Fruit fly (Drosophila melanogaster): ENCODE results near the gene Rph.

Gene Rph

DNA sequence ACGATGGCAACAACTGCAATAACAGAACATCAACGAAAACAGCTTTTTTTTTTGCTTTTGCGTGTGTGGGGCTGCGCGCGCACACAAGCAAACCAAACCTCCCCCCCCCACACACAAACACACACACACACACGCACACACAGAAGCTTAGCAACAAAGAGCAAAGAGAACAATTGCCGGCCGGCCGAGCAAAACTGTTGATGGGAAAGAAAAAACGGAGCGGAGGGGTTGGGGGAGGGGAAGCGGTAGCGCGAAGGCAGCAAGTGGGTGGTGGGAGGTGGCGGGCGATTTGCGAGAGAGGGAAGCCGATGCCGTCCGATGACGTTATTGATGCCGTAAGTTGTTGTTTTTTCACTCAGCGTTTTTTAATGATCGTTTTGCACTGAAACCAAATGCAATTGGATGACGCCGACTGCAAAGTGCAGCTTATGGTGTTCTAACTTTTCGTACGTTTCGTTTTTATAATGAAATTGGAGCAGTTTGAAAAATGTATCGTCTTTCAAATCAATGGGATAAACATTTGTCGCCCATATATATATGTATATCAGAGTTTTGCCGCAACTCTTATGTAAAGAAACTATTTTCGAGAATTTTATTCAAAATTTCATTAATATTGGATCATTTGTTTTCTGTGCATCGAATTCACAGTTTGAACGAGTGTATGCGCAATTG is 21.6 kb downstream of the Rph start (continued):
- TF ChIP-seq CG12071 (GFP tag; optimal IDR thresholded peaks at IDR 0.05) (no peak), fu2 (GFP tag; optimal IDR thresholded peaks at IDR 0.05) (no peak), Atf-2 (GFP tag; optimal IDR thresholded peaks at IDR 0.05) (no peak), CG12155 (GFP tag; optimal IDR thresholded peaks at IDR 0.05) (no peak), Sox102F (GFP tag; optimal IDR thresholded peaks at IDR 0.05) (no peak), gsb (GFP tag; IDR thresholded peaks at IDR 0.05) (no peak), Deaf1 (tag; optimal IDR thresholded peaks at IDR 0.05) (peak; percentile 49), org-1 (GFP tag; optimal IDR thresholded peaks at IDR 0.05) (peak; percentile 11), CG15479 (GFP tag; optimal IDR thresholded peaks at IDR 0.05) (no peak), eyg (GFP tag; optimal IDR thresholded peaks at IDR 0.05) (no peak), Usf (GFP tag; optimal IDR thresholded peaks at IDR 0.05) (no peak), CG6854 (GFP tag; optimal IDR thresholded peaks at IDR 0.05) (no peak), CG31224 (GFP tag; IDR thresholded peaks at IDR 0.05) (no peak), Oaz (GFP tag; IDR thresholded peaks at IDR 0.05) (no peak), CG1024 (GFP tag; IDR thresholded peaks at IDR 0.05) (no peak), B-H1 (GFP tag; IDR thresholded peaks at IDR 0.05) (no peak), repo (GFP tag; optimal IDR thresholded peaks at IDR 0.05) (no peak), Lim3 (GFP tag; IDR thresholded peaks at IDR 0.05) (no peak), gfzf (GFP tag; optimal IDR thresholded peaks at IDR 0.05) (no peak), bsh (GFP tag; optimal IDR thresholded peaks at IDR 0.05) (peak in 1 of 2 experiments; percentile 17), nom (GFP tag; optimal IDR thresholded peaks at IDR 0.05) (peak; percentile 47), sens-2 (GFP tag; IDR thresholded peaks at IDR 0.05) (no peak), C15 (GFP tag; IDR thresholded peaks at IDR 0.05) (no peak), CG10366 (GFP tag; IDR thresholded peaks at IDR 0.05) (no peak), cg (GFP tag; optimal IDR thresholded peaks at IDR 0.05) (peak; percentile 79), kni (GFP tag; optimal IDR thresholded peaks at IDR 0.05) (no peak), hkb (optimal IDR thresholded peaks at IDR 0.05) (no peak), hkb (GFP tag; IDR thresholded peaks at IDR 0.05) (no peak), wor (GFP tag; IDR thresholded peaks at IDR 0.05) (no peak), BtbVII (GFP tag; optimal IDR thresholded peaks at IDR 0.05) (no peak), CG14860 (GFP tag; IDR thresholded peaks at IDR 0.05; ENCODE audit: partially characterized antibody) (no peak), bigmax (GFP tag; optimal IDR thresholded peaks at IDR 0.05) (no peak), CG31365 (tag; optimal IDR thresholded peaks at IDR 0.05) (no peak), tgo (GFP tag; IDR thresholded peaks at IDR 0.05) (no peak), Fer1 (GFP tag; optimal IDR thresholded peaks at IDR 0.05) (no peak), HmgD (GFP tag; optimal IDR thresholded peaks at IDR 0.05) (no peak), mirr (GFP tag; optimal IDR thresholded peaks at IDR 0.05) (no peak), CG10462 (GFP tag; optimal IDR thresholded peaks at IDR 0.05) (no peak), onecut (GFP tag; IDR thresholded peaks at IDR 0.05) (peak; percentile 4; the same call in 1 of the 2 replicates), jigr1 (GFP tag; IDR thresholded peaks at IDR 0.05) (no peak)

Data from whole organism, embryonic.